Worm (Caenorhabditis elegans): ENCODE measurements around the gene acbp-3.
A peak's percentile ranks its signal among the peaks of the same experiment; 100 is the strongest.

The acbp-3 gene

DNA sequence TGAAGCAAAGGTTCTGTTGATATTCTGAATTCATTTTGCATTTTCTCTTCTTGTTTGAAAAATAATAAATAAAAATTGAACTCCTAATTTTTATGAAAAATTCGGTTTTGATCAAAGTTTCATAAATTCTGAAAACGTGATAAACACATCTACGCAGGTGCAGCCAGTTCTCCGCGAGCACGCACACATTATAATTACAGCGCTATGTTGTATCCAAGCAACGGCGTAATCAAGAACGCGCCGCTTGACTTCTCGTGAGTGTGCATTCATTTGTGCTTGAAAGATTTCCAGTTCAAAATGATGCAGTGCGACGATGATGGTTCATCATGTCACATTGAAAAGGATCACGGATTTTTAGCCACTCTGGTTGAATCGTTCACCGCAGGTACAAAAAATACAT lies 11.2 kb upstream of the acbp-3 start, which contains the start of gene F47B10.3:
F47B10.3 (plus strand) TSS at position 301 of the 400 bp plus-strand sequence.
- TF ChIP-seq crh-2 (tag; optimal IDR thresholded peaks at IDR 0.05): no peak
- no peak for TF ChIP-seq unc-55 (GFP tag; optimal IDR thresholded peaks at IDR 0.05)
- TF ChIP-seq skn-1 (tag; optimal IDR thresholded peaks at IDR 0.05): no peak
- TF ChIP-seq lin-39 (tag; optimal IDR thresholded peaks at IDR 0.05): no peak

DNA sequence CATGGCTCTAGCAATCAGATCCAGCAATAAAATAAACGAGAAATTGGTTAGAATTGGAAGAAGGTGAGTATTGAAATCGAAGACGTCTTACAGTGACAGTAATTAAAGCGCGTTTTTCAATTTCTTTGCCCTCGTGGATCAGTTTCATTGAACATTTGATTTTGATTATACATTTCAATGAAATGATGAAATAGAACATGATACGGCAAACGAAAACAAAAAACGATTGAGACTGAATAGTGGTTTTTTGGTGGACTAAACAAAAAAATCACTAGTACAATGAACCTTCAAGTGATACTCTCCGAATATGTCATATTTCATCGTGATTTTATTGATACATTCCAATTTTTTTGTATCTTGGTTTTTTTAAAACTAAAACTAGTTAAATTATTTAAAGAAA lies 6.6 kb upstream of the acbp-3 start, which contains the start of gene haly-1:
haly-1 (minus strand) TSS at position 101 of the 400 bp plus-strand sequence.
- TF ChIP-seq Y55F3AM.14 (GFP tag; optimal IDR thresholded peaks at IDR 0.05): no peak

DNA sequence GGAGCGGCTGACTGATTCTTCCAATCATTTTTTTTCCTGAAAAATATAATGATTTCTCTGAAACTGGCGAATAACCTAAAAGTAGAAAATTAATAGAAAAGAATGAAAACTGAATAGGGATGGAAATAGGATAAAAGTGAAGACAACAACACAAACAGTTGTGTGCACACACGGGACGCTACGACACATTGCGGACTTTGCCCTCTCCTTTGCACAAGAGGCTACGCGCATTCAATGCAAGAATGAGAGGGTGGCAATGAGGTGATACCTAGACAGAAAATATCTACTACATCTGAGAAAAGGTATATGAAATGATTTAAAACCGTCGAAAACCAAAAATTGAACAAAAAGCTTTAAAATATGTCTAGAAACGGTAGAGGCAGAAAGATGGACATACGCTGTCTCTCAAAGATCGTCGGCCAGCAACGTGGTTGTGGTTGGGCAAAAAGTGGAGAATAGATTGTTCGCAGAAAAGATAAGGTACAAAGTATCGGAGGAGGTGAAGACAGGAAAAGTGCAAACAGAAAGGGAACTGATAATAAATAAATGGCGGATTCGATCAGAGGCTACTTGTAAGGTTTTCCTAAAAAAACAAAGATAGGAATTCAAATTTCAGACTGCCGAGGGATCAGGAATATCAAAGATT lies 2.9 kb upstream of the acbp-3 start, which contains the start of gene suca-1:
suca-1 (minus strand) TSS at position 36 of the 646 bp plus-strand sequence.
- TF ChIP-seq peb-1 (tag; optimal IDR thresholded peaks at IDR 0.05): no peak
- peak; percentile 45 for TF ChIP-seq sma-9 (GFP tag; optimal IDR thresholded peaks at IDR 0.05)
- TF ChIP-seq sma-9 (tag; optimal IDR thresholded peaks at IDR 0.05): no peak
- TF ChIP-seq nhr-129 (tag; optimal IDR thresholded peaks at IDR 0.05): peak; percentile 72
- TF ChIP-seq elt-3 (tag; optimal IDR thresholded peaks at IDR 0.05): no peak
- TF ChIP-seq fos-1 (tag; optimal IDR thresholded peaks at IDR 0.05): peak; percentile 53
- peak; percentile 37 for TF ChIP-seq lin-11 (tag; optimal IDR thresholded peaks at IDR 0.05)
- peak; percentile 3 for TF ChIP-seq sem-4 (tag; optimal IDR thresholded peaks at IDR 0.05)
- peak; percentile 4 for TF ChIP-seq lin-13 (GFP tag; optimal IDR thresholded peaks at IDR 0.05)
- TF ChIP-seq nhr-77 (tag; optimal IDR thresholded peaks at IDR 0.05): no peak
- no peak for TF ChIP-seq skn-1 (tag; optimal IDR thresholded peaks at IDR 0.05)
- peak; percentile 19 for TF ChIP-seq sma-3 (GFP tag; optimal IDR thresholded peaks at IDR 0.05)
- peak; percentile 38 for TF ChIP-seq nhr-25 (tag; optimal IDR thresholded peaks at IDR 0.05)
- no peak for TF ChIP-seq nhr-6 (tag; optimal IDR thresholded peaks at IDR 0.05)
- TF ChIP-seq C34F6.9 (tag; optimal IDR thresholded peaks at IDR 0.05): peak; percentile 35
- TF ChIP-seq lin-39 (tag; optimal IDR thresholded peaks at IDR 0.05): no peak
- TF ChIP-seq lsy-2 (tag; optimal IDR thresholded peaks at IDR 0.05): peak in 1 of 2 experiments; percentile 47
- peak; percentile 45 for TF ChIP-seq F13H6.1 (tag; optimal IDR thresholded peaks at IDR 0.05)

DNA sequence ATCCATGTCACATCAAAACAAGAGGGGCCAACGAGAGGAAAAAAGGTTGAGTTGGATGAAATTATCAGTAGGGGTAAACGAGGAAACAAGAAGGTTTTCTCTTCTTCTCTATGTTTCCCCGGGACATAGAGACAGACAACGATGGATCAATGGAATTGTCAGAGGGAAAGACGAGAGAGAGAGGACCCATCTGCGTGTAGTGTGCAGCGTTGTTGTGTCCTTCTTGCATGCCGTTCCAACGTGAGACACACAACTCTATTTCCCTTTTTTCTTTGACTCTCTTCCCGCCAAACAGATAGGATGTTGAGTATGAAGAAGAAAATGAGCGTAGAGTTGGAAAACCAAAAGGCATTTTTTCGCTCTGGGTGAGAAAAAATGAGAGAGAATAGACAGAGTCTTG lies 2.1 kb upstream of the acbp-3 start:
- TF ChIP-seq ceh-82 (tag; optimal IDR thresholded peaks at IDR 0.05) (no peak), ztf-11 (tag; optimal IDR thresholded peaks at IDR 0.05) (no peak), sem-4 (tag; optimal IDR thresholded peaks at IDR 0.05) (peak; percentile 17), lsy-2 (tag; optimal IDR thresholded peaks at IDR 0.05) (peak; percentile 18 to 66), nhr-21 (tag; optimal IDR thresholded peaks at IDR 0.05) (peak; percentile 66), lin-11 (tag; optimal IDR thresholded peaks at IDR 0.05) (no peak), ZK546.5 (tag; optimal IDR thresholded peaks at IDR 0.05) (no peak), nhr-237 (tag; optimal IDR thresholded peaks at IDR 0.05) (no peak), unc-55 (GFP tag; optimal IDR thresholded peaks at IDR 0.05) (peak; percentile 83), ama-1 (optimal IDR thresholded peaks at IDR 0.05) (no peak), nhr-129 (tag; optimal IDR thresholded peaks at IDR 0.05) (peak; percentile 93), R02D3.7 (tag; optimal IDR thresholded peaks at IDR 0.05) (no peak), nhr-6 (tag; optimal IDR thresholded peaks at IDR 0.05) (peak; percentile 64), sma-9 (GFP tag; optimal IDR thresholded peaks at IDR 0.05) (peak; percentile 88), sma-9 (tag; optimal IDR thresholded peaks at IDR 0.05) (no peak), elt-1 (tag; optimal IDR thresholded peaks at IDR 0.05) (no peak), unc-62 (GFP tag; optimal IDR thresholded peaks at IDR 0.05) (no peak), nhr-77 (tag; optimal IDR thresholded peaks at IDR 0.05) (no peak), unc-39 (tag; optimal IDR thresholded peaks at IDR 0.05) (no peak), skn-1 (tag; optimal IDR thresholded peaks at IDR 0.05) (no peak), lin-13 (GFP tag; optimal IDR thresholded peaks at IDR 0.05) (peak; percentile 31), gmeb-1 (tag; optimal IDR thresholded peaks at IDR 0.05) (no peak), ceh-16 (tag; optimal IDR thresholded peaks at IDR 0.05) (no peak), peb-1 (tag; optimal IDR thresholded peaks at IDR 0.05) (no peak), egl-27 (tag; optimal IDR thresholded peaks at IDR 0.05) (peak; percentile 41), C34F6.9 (tag; optimal IDR thresholded peaks at IDR 0.05) (peak; percentile 88), sma-3 (GFP tag; optimal IDR thresholded peaks at IDR 0.05) (no peak), nhr-11 (tag; optimal IDR thresholded peaks at IDR 0.05) (no peak), lin-39 (tag; optimal IDR thresholded peaks at IDR 0.05) (no peak), F13H6.1 (tag; optimal IDR thresholded peaks at IDR 0.05) (peak; percentile 80), snpc-4 (tag; optimal IDR thresholded peaks at IDR 0.05) (peak; percentile 36), elt-3 (tag; optimal IDR thresholded peaks at IDR 0.05) (no peak), nhr-10 (tag; optimal IDR thresholded peaks at IDR 0.05) (no peak), crh-2 (tag; optimal IDR thresholded peaks at IDR 0.05) (peak; percentile 44), dmd-4 (tag; optimal IDR thresholded peaks at IDR 0.05) (no peak), mdl-1 (tag; optimal IDR thresholded peaks at IDR 0.05) (peak; percentile 15 to 70), fos-1 (tag; optimal IDR thresholded peaks at IDR 0.05) (peak; percentile 45), zag-1 (tag; optimal IDR thresholded peaks at IDR 0.05) (peak; percentile 29), blmp-1 (tag; optimal IDR thresholded peaks at IDR 0.05; ENCODE audit: insufficient read depth) (peak; percentile 15), nhr-12 (tag; optimal IDR thresholded peaks at IDR 0.05) (no peak), alr-1 (tag; optimal IDR thresholded peaks at IDR 0.05) (no peak), ztf-4 (tag; optimal IDR thresholded peaks at IDR 0.05) (no peak)

Data from whole organism, L2 larva.